Fruit fly (Drosophila melanogaster) whole organism, adult: ENCODE results near the gene GCC185.
A peak's percentile ranks its signal among the peaks of the same experiment; 100 is the strongest.

Experiments
- CG11617 ChIP-seq: fragments of 200-800 bp; sonication (Bioruptor generic); optimal IDR thresholded peaks from 2 replicates; lab custom pipeline; 2017; ENCODE audit warnings: mild to moderate bottlenecking, missing biosample characterization, missing genetic modification reagents, missing genetic modification characterization
- CG12768 ChIP-seq: fragments of 200-800 bp; sonication (Bioruptor generic); optimal IDR thresholded peaks from 2 replicates; lab custom pipeline; 2017; ENCODE audit warnings: missing biosample characterization, missing genetic modification characterization, mild to moderate bottlenecking, moderate library complexity, missing genetic modification reagents
- CG14711 ChIP-seq: fragments of 200-800 bp; sonication (Bioruptor generic); optimal IDR thresholded peaks from 2 replicates; lab custom pipeline; 2018; ENCODE audit warnings: missing biosample characterization, mild to moderate bottlenecking, missing genetic modification characterization, moderate library complexity
- CG1620 ChIP-seq: fragments of 200-800 bp; sonication (Bioruptor generic); optimal IDR thresholded peaks from 2 replicates; lab custom pipeline; 2016; ENCODE audit warnings: missing biosample characterization, missing genetic modification characterization
- CG33017 ChIP-seq: fragments of 200-800 bp; sonication (Bioruptor generic); optimal IDR thresholded peaks from 2 replicates; lab custom pipeline; 2018; ENCODE audit warnings: missing biosample characterization, mild to moderate bottlenecking, missing genetic modification characterization, moderate library complexity
- CG5204 ChIP-seq: fragments of 200-800 bp; sonication (Bioruptor generic); optimal IDR thresholded peaks from 2 replicates; lab custom pipeline; 2016; ENCODE audit warnings: missing biosample characterization, missing genetic modification characterization
- CG7045 ChIP-seq: fragments of 200-800 bp; sonication (Bioruptor generic); optimal IDR thresholded peaks from 2 replicates; lab custom pipeline; 2017; ENCODE audit warnings: missing biosample characterization, mild to moderate bottlenecking, missing genetic modification characterization
- CG7101 ChIP-seq: fragments of 200-800 bp; sonication (Bioruptor generic); optimal IDR thresholded peaks from 2 replicates; lab custom pipeline; 2018; ENCODE audit warnings: missing biosample characterization, mild to moderate bottlenecking, missing genetic modification characterization, moderate library complexity
- Clk ChIP-seq: fragments of 200-800 bp; sonication (Bioruptor generic); optimal IDR thresholded peaks from 2 replicates; lab custom pipeline; 2017; ENCODE audit warnings: missing biosample characterization, missing genetic modification characterization
- Crg-1 ChIP-seq: fragments of 200-800 bp; sonication (Bioruptor generic); optimal IDR thresholded peaks from 2 replicates; lab custom pipeline; 2016; ENCODE audit warnings: missing biosample characterization, missing genetic modification characterization
- Hr96 ChIP-seq: fragments of 200-800 bp; sonication (Bioruptor generic); optimal IDR thresholded peaks from 2 replicates; lab custom pipeline; 2016; ENCODE audit warnings: missing biosample characterization, missing genetic modification characterization
- Mnt ChIP-seq: fragments of 200-800 bp; sonication (Bioruptor generic); optimal IDR thresholded peaks from 2 replicates; lab custom pipeline; 2016; ENCODE audit warnings: missing biosample characterization, mild to moderate bottlenecking, missing genetic modification characterization
- bab1 ChIP-seq: fragments of 200-800 bp; sonication (Bioruptor generic); optimal IDR thresholded peaks from 3 replicates; lab custom pipeline; 2019; ENCODE audit warnings: missing biosample characterization, mild to moderate bottlenecking, missing genetic modification characterization, moderate library complexity
- cic ChIP-seq: fragments of 200-800 bp; sonication (Bioruptor generic); optimal IDR thresholded peaks from 2 replicates; lab custom pipeline; 2017; ENCODE audit warnings: missing biosample characterization, mild to moderate bottlenecking, missing genetic modification characterization, moderate library complexity
- cnc ChIP-seq, 2 experiments: fragments of >200 bp; optimal IDR thresholded peaks; 2 replicates each; lab custom pipeline; 2017
- kay ChIP-seq: fragments of 200-800 bp; sonication (Bioruptor generic); peaks from one replicate; lab custom pipeline; 2016; ENCODE audit warnings: missing biosample characterization, missing genetic modification characterization, borderline replicate concordance
- ovo ChIP-seq: fragments of 200-800 bp; sonication (Bioruptor generic); optimal IDR thresholded peaks from 2 replicates; lab custom pipeline; 2016; ENCODE audit warnings: missing biosample characterization, missing genetic modification characterization
- pad ChIP-seq: fragments of 200-800 bp; sonication (Bioruptor generic); optimal IDR thresholded peaks from 3 replicates; lab custom pipeline; 2017; ENCODE audit warnings: missing biosample characterization, missing genetic modification characterization, mild to moderate bottlenecking, moderate library complexity, missing genetic modification reagents
- tj ChIP-seq: fragments of 200-800 bp; sonication (Bioruptor generic); optimal IDR thresholded peaks from 3 replicates; lab custom pipeline; 2017; ENCODE audit warnings: missing biosample characterization, mild to moderate bottlenecking, missing genetic modification characterization, moderate library complexity
- toe ChIP-seq: fragments of 200-800 bp; sonication (Bioruptor generic); optimal IDR thresholded peaks from 2 replicates; lab custom pipeline; 2016; ENCODE audit warnings: missing biosample characterization, missing genetic modification characterization

GCC185 gene

dm6 chr3R:11977336-11977678, 33.3 kb upstream of the GCC185 start:
- TF ChIP-seq cnc (optimal IDR thresholded peaks at IDR 0.05; lab: Kevin White, UChicago) (no peak), kay (GFP tag; lab: Kevin White, UChicago) (peak; percentile 70)

DNA sequence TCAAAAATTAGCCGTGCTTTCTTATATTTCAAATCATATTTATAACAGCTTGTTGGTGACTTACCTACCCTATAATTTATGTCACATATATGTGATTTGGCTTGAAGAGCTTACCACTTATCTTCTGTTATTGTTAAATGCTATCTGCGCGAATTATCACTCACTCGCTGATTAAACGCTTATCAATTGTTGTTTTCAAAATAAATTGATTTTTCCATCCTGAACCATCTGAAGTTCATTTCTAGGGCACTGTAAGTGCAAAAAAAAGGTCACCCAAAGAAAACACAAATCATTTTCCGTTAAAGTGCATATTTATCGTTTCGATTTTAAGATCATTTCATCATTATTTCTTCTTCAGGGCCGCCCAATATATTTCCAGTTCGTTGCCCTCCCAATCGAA, 32.3 kb upstream of the GCC185 start:
- peak; percentile 37 for TF ChIP-seq kay (GFP tag; lab: Kevin White, UChicago)
- TF ChIP-seq Clk = no peak

DNA sequence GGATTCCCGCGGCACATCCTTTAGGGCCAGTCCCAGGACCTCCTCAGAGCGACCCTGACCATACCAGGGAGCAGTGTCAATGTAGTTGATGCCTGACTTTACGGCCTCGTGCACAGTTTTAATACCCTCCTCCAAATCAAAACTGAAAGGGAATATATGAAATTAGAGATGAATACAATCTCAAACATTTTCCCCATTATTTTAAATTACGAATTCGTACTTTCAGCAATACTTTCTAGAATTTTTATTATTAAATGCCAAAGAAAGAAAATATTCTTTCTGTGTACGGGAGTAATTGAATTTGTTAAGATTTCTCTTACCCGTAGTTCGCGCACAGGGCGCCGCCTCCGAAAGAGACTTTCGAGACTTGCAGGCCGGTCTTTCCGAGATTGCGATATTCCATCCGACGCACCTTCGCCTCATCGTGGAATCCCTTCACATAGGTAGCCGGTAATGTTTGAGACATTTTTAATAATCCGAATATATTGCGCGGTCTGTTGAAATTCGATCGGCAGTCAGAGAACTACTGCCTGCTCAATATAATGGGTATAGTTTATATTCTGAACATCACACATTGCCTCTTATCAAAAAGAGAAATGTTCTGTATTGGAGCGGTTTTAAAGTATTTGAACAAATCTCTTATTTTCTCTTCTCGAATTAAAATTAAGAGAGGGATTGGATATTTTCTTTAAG, 30.5 kb upstream of the GCC185 start, which contains the start of gene CG18547:
Gene CG18547 (minus strand): TSS at position 512 of the 693 bp plus-strand sequence.
- TF ChIP-seq toe (GFP tag; lab: Kevin White, UChicago) = no peak
- peak; percentile 25 for TF ChIP-seq CG14711 (tag; lab: Kevin White, UChicago)

dm6 chr3R:11981962-11982361, 28.6 kb upstream of the GCC185 start, which contains the start of gene CG12224:
TSS of gene CG12224 (minus strand) at chr3R:11982062.
- TF ChIP-seq kay (GFP tag; lab: Kevin White, UChicago) (no peak), Clk (no peak), Mnt (GFP tag; lab: Kevin White, UChicago) (no peak), Crg-1 (GFP tag; lab: Kevin White, UChicago) (no peak)

DNA sequence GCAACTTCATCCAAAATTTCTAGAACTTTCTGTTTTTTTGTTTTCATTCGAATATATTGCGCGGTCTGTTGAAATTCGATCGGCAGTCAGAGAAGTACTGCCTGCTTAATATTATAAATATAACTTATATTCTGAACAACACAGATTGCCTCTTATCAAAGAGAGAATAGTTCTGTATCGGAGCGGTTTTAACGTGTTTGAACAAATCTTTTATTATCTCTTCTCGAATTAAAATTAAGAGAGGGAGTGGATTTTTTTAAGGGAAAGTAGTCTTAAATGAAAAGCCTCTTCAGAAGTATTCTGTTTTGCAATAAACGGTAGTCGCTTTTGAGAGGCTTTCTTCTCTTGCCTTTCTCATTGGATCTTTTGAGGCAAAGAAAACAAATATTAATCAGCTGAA, 28.0 kb upstream of the GCC185 start:
- no peak for TF ChIP-seq Clk
- TF ChIP-seq toe (GFP tag; lab: Kevin White, UChicago) = no peak
- no peak for TF ChIP-seq cnc (optimal IDR thresholded peaks at IDR 0.05; lab: Kevin White, UChicago)
- TF ChIP-seq pad (GFP tag; lab: Kevin White, UChicago) = no peak
- no peak for TF ChIP-seq CG14711 (tag; lab: Kevin White, UChicago)
- TF ChIP-seq CG7101 = no peak
- no peak for TF ChIP-seq Mnt (GFP tag; lab: Kevin White, UChicago)
- TF ChIP-seq CG5204 (GFP tag; lab: Kevin White, UChicago) = no peak
- TF ChIP-seq CG11617 = no peak
- TF ChIP-seq cic = no peak
- no peak for TF ChIP-seq CG33017 (tag; lab: Kevin White, UChicago)
- TF ChIP-seq ovo (GFP tag; lab: Kevin White, UChicago) = no peak
- no peak for TF ChIP-seq tj (GFP tag; lab: Kevin White, UChicago)
- no peak for TF ChIP-seq CG7045
- TF ChIP-seq Crg-1 (GFP tag; lab: Kevin White, UChicago) = no peak
- TF ChIP-seq CG1620 = no peak
- TF ChIP-seq CG12768 (GFP tag; lab: Kevin White, UChicago) = no peak
- no peak for TF ChIP-seq Hr96 (GFP tag; lab: Kevin White, UChicago)
- TF ChIP-seq kay (GFP tag; lab: Kevin White, UChicago) = no peak

DNA sequence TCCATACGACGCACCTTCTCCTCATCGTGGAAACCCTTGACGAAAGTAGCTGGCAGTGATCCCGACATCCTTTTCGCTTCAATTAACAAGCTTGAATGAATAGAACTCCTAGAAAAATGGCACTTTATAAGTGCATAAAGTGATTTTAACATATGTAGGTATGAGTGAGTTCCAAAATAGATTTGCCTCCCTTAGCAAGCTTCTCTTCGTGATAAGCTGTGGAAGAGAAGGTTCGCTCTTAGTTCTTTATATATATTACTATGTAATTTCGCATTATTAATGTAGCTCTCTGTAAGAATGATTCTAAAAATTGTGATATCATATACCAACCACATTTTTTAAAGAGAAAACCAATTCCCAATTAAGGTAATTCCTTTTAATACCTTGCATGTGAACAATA, 26.1 kb upstream of the GCC185 start, which contains the start of gene CG3397:
Gene CG3397 (minus strand): TSS at position 101 of the 400 bp plus-strand sequence.
- no peak for TF ChIP-seq bab1
- TF ChIP-seq cic = no peak
- TF ChIP-seq CG33017 (tag; lab: Kevin White, UChicago) = no peak
- no peak for TF ChIP-seq CG7045
- no peak for TF ChIP-seq kay (GFP tag; lab: Kevin White, UChicago)
- TF ChIP-seq Clk = no peak
- TF ChIP-seq tj (GFP tag; lab: Kevin White, UChicago) = no peak
- TF ChIP-seq cnc (optimal IDR thresholded peaks at IDR 0.05; lab: Kevin White, UChicago) = no peak
- no peak for TF ChIP-seq pad (GFP tag; lab: Kevin White, UChicago)
- TF ChIP-seq Mnt (GFP tag; lab: Kevin White, UChicago) = no peak
- TF ChIP-seq CG12768 (GFP tag; lab: Kevin White, UChicago) = no peak
- no peak for TF ChIP-seq Hr96 (GFP tag; lab: Kevin White, UChicago)
- no peak for TF ChIP-seq ovo (GFP tag; lab: Kevin White, UChicago)
- TF ChIP-seq CG1620 = no peak
- TF ChIP-seq Crg-1 (GFP tag; lab: Kevin White, UChicago) = no peak
- TF ChIP-seq toe (GFP tag; lab: Kevin White, UChicago) = no peak

DNA sequence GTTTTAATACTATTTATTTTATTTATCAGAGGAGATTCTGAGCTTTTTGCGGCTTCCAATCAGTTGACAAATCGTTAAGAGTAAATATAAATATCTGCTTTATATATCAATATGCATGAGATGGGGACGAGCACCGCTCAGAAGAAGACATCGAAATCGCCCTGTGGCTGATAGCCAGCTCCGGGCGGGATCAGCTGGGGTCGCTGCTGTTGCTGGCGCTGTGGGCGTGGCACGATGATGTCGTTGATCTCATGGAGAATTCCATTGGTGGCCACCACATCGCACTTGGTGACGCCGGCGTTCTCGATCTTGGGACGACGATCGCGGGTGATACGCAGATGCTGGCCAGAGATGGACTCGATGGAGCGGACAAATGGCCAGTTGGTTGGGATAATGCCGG, 25.7 kb upstream of the GCC185 start:
- TF ChIP-seq Hr96 (GFP tag; lab: Kevin White, UChicago) (no peak), Clk (no peak), bab1 (no peak), CG11617 (no peak), kay (GFP tag; lab: Kevin White, UChicago) (no peak), pad (GFP tag; lab: Kevin White, UChicago) (no peak)

dm6 chr3R:11989206-11989605, 21.4 kb upstream of the GCC185 start:
- TF ChIP-seq ovo (GFP tag; lab: Kevin White, UChicago) = no peak
